Worm (Caenorhabditis elegans) whole organism, L2 larva: ENCODE results near the gene ncx-8.

Experiments
- ama-1 ChIP-seq: fragments of 150-350 bp; optimal IDR thresholded peaks from 2 replicates; lab custom pipeline; 2018; ENCODE audit warnings: inconsistent platforms
- elt-1 ChIP-seq: fragments of 150-350 bp; optimal IDR thresholded peaks from 2 replicates; lab custom pipeline; 2014; ENCODE audit warnings: missing biosample characterization, missing genetic modification characterization
- elt-3 ChIP-seq: sonication (generic microtip); optimal IDR thresholded peaks from 2 replicates; lab custom pipeline; 2017; ENCODE audit warnings: missing biosample characterization, missing genetic modification characterization
- gmeb-1 ChIP-seq: fragments of 150-350 bp; optimal IDR thresholded peaks from 2 replicates; lab custom pipeline; 2014; ENCODE audit warnings: missing biosample characterization, missing genetic modification characterization
- nhr-25 ChIP-seq: fragments of 150-350 bp; sonication (generic microtip); optimal IDR thresholded peaks from 3 replicates; lab custom pipeline; 2014; ENCODE audit warnings: missing biosample characterization, missing genetic modification characterization
- zag-1 ChIP-seq: fragments of 150-350 bp; optimal IDR thresholded peaks from 2 replicates; lab custom pipeline; 2014; ENCODE audit warnings: missing biosample characterization, missing genetic modification characterization
- ztf-11 ChIP-seq: sonication (generic microtip); optimal IDR thresholded peaks from 2 replicates; lab custom pipeline; 2017; ENCODE audit warnings: missing biosample characterization, missing genetic modification characterization

DNA sequence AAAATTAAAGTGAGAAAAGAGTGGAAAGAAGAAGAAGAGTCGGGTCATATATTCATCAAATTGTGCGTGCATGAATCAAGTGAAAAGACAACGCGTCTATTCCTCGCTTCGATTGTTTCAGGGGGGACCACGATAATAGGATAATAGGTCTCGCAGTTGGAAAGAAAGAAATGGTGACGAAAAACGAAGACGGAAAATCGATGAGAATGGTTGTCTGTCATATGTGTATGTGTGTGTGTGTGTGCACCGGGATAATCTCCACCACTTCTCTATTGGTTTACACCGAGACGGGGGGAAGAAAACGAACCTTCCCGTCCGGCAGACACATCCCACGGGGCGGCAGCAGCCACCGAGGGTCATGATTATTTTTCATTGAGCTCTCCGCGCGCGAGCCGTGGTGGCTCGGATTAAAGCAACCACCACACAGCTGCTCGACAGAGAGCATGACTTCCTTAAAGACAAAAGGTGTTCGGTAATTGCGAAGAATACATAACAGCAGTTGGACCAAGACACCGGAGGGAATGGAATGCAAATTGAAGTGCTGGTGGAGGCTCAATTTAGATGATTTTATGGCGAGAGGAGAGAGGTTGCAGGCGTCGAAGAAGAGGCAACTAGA, 22.9 kb downstream of the ncx-8 start:
- no peak for TF ChIP-seq gmeb-1 (tag; lab: Kevin White, UChicago)
- TF ChIP-seq nhr-25 (tag; lab: Kevin White, UChicago) = no peak
- no peak for TF ChIP-seq ztf-11
- no peak for TF ChIP-seq elt-1 (tag; lab: Kevin White, UChicago)
- TF ChIP-seq elt-3 (tag; lab: Kevin White, UChicago) = no peak
- TF ChIP-seq ama-1 (lab: Kevin White, UChicago) = no peak
- no peak for TF ChIP-seq zag-1 (tag; lab: Kevin White, UChicago)
